Worm (Caenorhabditis elegans): ENCODE data around the gene nhx-3.

- no peak for TF ChIP-seq nhr-237 (tag; optimal IDR thresholded peaks at IDR 0.05)
- no peak for TF ChIP-seq blmp-1 (tag; optimal IDR thresholded peaks at IDR 0.05; ENCODE audit: insufficient read depth)
- TF ChIP-seq elt-3 (tag; optimal IDR thresholded peaks at IDR 0.05), result no peak
- no peak for TF ChIP-seq F13H6.1 (tag; optimal IDR thresholded peaks at IDR 0.05)
- TF ChIP-seq elt-1 (tag; optimal IDR thresholded peaks at IDR 0.05), result no peak
- TF ChIP-seq unc-62 (GFP tag; optimal IDR thresholded peaks at IDR 0.05), result no peak
- TF ChIP-seq nhr-11 (tag; optimal IDR thresholded peaks at IDR 0.05), result no peak
- no peak for TF ChIP-seq ZK546.5 (tag; optimal IDR thresholded peaks at IDR 0.05)
- TF ChIP-seq mdl-1 (tag; optimal IDR thresholded peaks at IDR 0.05), result no peak
- no peak for TF ChIP-seq aly-2 (tag; optimal IDR thresholded peaks at IDR 0.05)
- no peak for TF ChIP-seq nhr-23 (tag; optimal IDR thresholded peaks at IDR 0.05)
- no peak for TF ChIP-seq nhr-25 (tag; optimal IDR thresholded peaks at IDR 0.05)
- TF ChIP-seq nhr-12 (tag; optimal IDR thresholded peaks at IDR 0.05), result no peak
- no peak for TF ChIP-seq nhr-77 (tag; optimal IDR thresholded peaks at IDR 0.05)
Observed at ce11 chrV:7523392-7523791, 21.9 kb downstream of the nhx-3 start, which contains the start of gene C54F6.6.

All from whole organism, L2 larva.